Fruit fly (Drosophila melanogaster) whole organism, pupa: ENCODE results near the gene BOD1.

Experiments
- CG10348 ChIP-seq: fragments of 200-800 bp; sonication (Bioruptor generic); IDR thresholded peaks from 2 replicates; pipeline ENCODE4 v1.3.6; 2022; ENCODE audit warnings: missing biosample characterization, missing genetic modification characterization
- CG12605 ChIP-seq: fragments of 200-800 bp; sonication (Bioruptor generic); IDR thresholded peaks from 2 replicates; pipeline ENCODE4 v1.3.6; 2022; ENCODE audit warnings: missing biosample characterization, missing genetic modification characterization
- CG13204 ChIP-seq: fragments of 200-800 bp; sonication (Bioruptor generic); optimal IDR thresholded peaks from 2 replicates; lab custom pipeline; 2018; ENCODE audit warnings: missing biosample characterization, mild to moderate bottlenecking, missing genetic modification characterization, moderate library complexity
- CG14655 ChIP-seq: fragments of 200-800 bp; sonication (Bioruptor generic); optimal IDR thresholded peaks from 3 replicates; lab custom pipeline; 2017; ENCODE audit warnings: mild to moderate bottlenecking, missing biosample characterization, missing genetic modification reagents, missing genetic modification characterization
- CG32121 ChIP-seq: fragments of 200-800 bp; sonication (Bioruptor generic); IDR thresholded peaks from 2 replicates; pipeline ENCODE4 v1.3.6; 2022; ENCODE audit warnings: missing biosample characterization, missing genetic modification characterization
- CG34367 ChIP-seq: fragments of 200-800 bp; sonication (Bioruptor generic); optimal IDR thresholded peaks from 2 replicates; lab custom pipeline; 2018; ENCODE audit warnings: missing biosample characterization, mild to moderate bottlenecking, missing genetic modification characterization
- CG4496 ChIP-seq: fragments of 200-800 bp; sonication (Bioruptor generic); IDR thresholded peaks from 3 replicates; pipeline ENCODE4 v1.3.6; 2022; ENCODE audit warnings: missing biosample characterization, missing genetic modification characterization
- CG9948 ChIP-seq: fragments of 200-800 bp; sonication (Bioruptor generic); optimal IDR thresholded peaks from 2 replicates; lab custom pipeline; 2018; ENCODE audit warnings: missing biosample characterization, mild to moderate bottlenecking, missing genetic modification characterization, moderate library complexity
- D1 ChIP-seq: fragments of 200-800 bp; sonication (Bioruptor generic); optimal IDR thresholded peaks from 2 replicates; lab custom pipeline; 2018; ENCODE audit warnings: missing biosample characterization, mild to moderate bottlenecking, missing genetic modification characterization, moderate library complexity
- EcR ChIP-seq: fragments of 200-800 bp; sonication (Bioruptor generic); optimal IDR thresholded peaks from 3 replicates; lab custom pipeline; 2019; ENCODE audit warnings: missing biosample characterization, missing genetic modification characterization, mild to moderate bottlenecking, moderate library complexity, missing genetic modification reagents
- Pif1A ChIP-seq: fragments of 200-800 bp; sonication (Bioruptor generic); optimal IDR thresholded peaks from 3 replicates; lab custom pipeline; 2016; ENCODE audit warnings: missing biosample characterization, missing genetic modification characterization
- Pif1B ChIP-seq: fragments of 200-800 bp; sonication (Bioruptor generic); optimal IDR thresholded peaks from 3 replicates; lab custom pipeline; 2016; ENCODE audit warnings: missing biosample characterization, missing genetic modification characterization

DNA sequence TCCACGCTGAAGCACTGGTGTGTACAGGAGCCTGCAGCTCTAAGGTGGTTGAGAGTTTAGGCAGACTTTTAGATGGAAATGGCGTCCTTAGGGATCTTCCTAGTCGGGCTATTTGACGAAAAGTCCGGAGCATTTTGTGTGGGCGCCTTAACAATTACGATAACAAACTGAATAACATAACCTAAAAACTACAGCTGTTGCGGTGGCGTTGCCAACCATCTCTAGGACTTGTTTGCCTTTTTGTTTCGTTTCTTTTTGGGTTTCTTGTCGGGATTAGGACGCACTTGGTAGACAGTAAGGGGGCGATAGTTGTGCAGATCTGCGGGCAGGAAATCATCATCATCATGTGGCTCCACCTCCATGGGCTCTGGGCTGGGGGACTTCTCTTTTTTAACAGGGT is 19.9 kb downstream of the BOD1 start:
- TF ChIP-seq Pif1B (GFP tag; lab: Kevin White, UChicago) (no peak), D1 (no peak), CG34367 (tag; lab: Kevin White, UChicago) (no peak), CG13204 (GFP tag; lab: Kevin White, UChicago) (no peak), CG4496 (GFP tag; lab: Robert Waterston, UW) (no peak), EcR (no peak), CG9948 (no peak), CG12605 (GFP tag; lab: Robert Waterston, UW) (no peak), CG32121 (no peak), CG10348 (GFP tag; lab: Robert Waterston, UW) (no peak), CG14655 (GFP tag; lab: Kevin White, UChicago) (no peak), Pif1A (no peak)
